Worm (Caenorhabditis elegans): ENCODE results near the gene ZK822.9.

Gene ZK822.9

ce11 chrIV:11956387-11956786 is 40.6 kb downstream of the ZK822.9 start:
- TF ChIP-seq nhr-43 (tag; optimal IDR thresholded peaks at IDR 0.05; ENCODE audit: poor library complexity, severe bottlenecking) (peak; percentile 98), unc-62 (GFP tag; optimal IDR thresholded peaks at IDR 0.05) (peak; percentile 81), mdl-1 (tag; optimal IDR thresholded peaks at IDR 0.05) (peak; percentile 99), mml-1 (tag; optimal IDR thresholded peaks at IDR 0.05) (peak; percentile 40), ceh-28 (tag; optimal IDR thresholded peaks at IDR 0.05) (peak; percentile 49), skn-1 (tag; optimal IDR thresholded peaks at IDR 0.05) (no peak), snpc-4 (tag; optimal IDR thresholded peaks at IDR 0.05) (peak; percentile 39), nhr-23 (tag; optimal IDR thresholded peaks at IDR 0.05) (peak; percentile 93), nhr-25 (tag; optimal IDR thresholded peaks at IDR 0.05) (peak; percentile 99), lin-15B (tag; optimal IDR thresholded peaks at IDR 0.05) (peak; percentile 37), egl-5 (tag; optimal IDR thresholded peaks at IDR 0.05) (no peak), fos-1 (tag; optimal IDR thresholded peaks at IDR 0.05) (peak; percentile 3), jun-1 (tag; optimal IDR thresholded peaks at IDR 0.05) (peak; percentile 88), lin-39 (tag; optimal IDR thresholded peaks at IDR 0.05) (no peak), pha-4 (tag; optimal IDR thresholded peaks at IDR 0.05) (peak; percentile 91), ztf-4 (tag; optimal IDR thresholded peaks at IDR 0.05) (no peak), R02D3.7 (tag; optimal IDR thresholded peaks at IDR 0.05) (peak; percentile 27), nfya-1 (tag; optimal IDR thresholded peaks at IDR 0.05; ENCODE audit: insufficient read depth) (peak; percentile 78), elt-3 (tag; optimal IDR thresholded peaks at IDR 0.05) (peak in 2 of 3 experiments; percentile 73 to 93), pqm-1 (tag; optimal IDR thresholded peaks at IDR 0.05) (peak; percentile 62), nhr-11 (tag; optimal IDR thresholded peaks at IDR 0.05) (no peak), nhr-28 (tag; optimal IDR thresholded peaks at IDR 0.05) (peak; percentile 57), egl-27 (tag; optimal IDR thresholded peaks at IDR 0.05) (peak; percentile 68), elt-1 (tag; optimal IDR thresholded peaks at IDR 0.05) (peak; percentile 60), tbx-2 (tag; optimal IDR thresholded peaks at IDR 0.05) (peak; percentile 57), elt-2 (tag; optimal IDR thresholded peaks at IDR 0.05) (peak; percentile 89), ceh-16 (tag; optimal IDR thresholded peaks at IDR 0.05) (no peak), lsy-12 (tag; optimal IDR thresholded peaks at IDR 0.05) (peak; percentile 81)

ce11 chrIV:11957074-11957473 is 41.3 kb downstream of the ZK822.9 start:
- TF ChIP-seq pha-4 (tag; optimal IDR thresholded peaks at IDR 0.05) (peak; percentile 79), nhr-23 (tag; optimal IDR thresholded peaks at IDR 0.05) (no peak), lin-39 (tag; optimal IDR thresholded peaks at IDR 0.05) (peak; percentile 19), nfya-1 (tag; optimal IDR thresholded peaks at IDR 0.05; ENCODE audit: insufficient read depth) (peak; percentile 15), aly-2 (tag; optimal IDR thresholded peaks at IDR 0.05) (no peak)

- TF ChIP-seq elt-3 (tag; optimal IDR thresholded peaks at IDR 0.05): no peak
- TF ChIP-seq ceh-16 (tag; optimal IDR thresholded peaks at IDR 0.05): no peak
- no peak for TF ChIP-seq unc-62 (GFP tag; optimal IDR thresholded peaks at IDR 0.05)
Observed at ce11 chrIV:11959573-11959972, 43.8 kb downstream of the ZK822.9 start, which contains the start of gene tgt-1. tgt-1 (minus strand) TSS chrIV:11959804.

ce11 chrIV:11961485-11962255 is 45.9 kb downstream of the ZK822.9 start, which contains the start of gene ZK829.7:
ZK829.7 (minus strand) TSS chrIV:11961535.
- TF ChIP-seq ceh-28 (tag; optimal IDR thresholded peaks at IDR 0.05) (peak; percentile 56), lsy-12 (tag; optimal IDR thresholded peaks at IDR 0.05) (peak; percentile 59), nhr-28 (tag; optimal IDR thresholded peaks at IDR 0.05) (no peak), snpc-4 (tag; optimal IDR thresholded peaks at IDR 0.05) (peak; percentile 29), fkh-2 (tag; optimal IDR thresholded peaks at IDR 0.05) (no peak), ceh-9 (tag; optimal IDR thresholded peaks at IDR 0.05) (no peak), unc-62 (GFP tag; optimal IDR thresholded peaks at IDR 0.05) (no peak), mdl-1 (tag; optimal IDR thresholded peaks at IDR 0.05) (no peak), ceh-16 (tag; optimal IDR thresholded peaks at IDR 0.05) (no peak), pqm-1 (tag; optimal IDR thresholded peaks at IDR 0.05) (no peak), elt-1 (tag; optimal IDR thresholded peaks at IDR 0.05) (no peak), egl-5 (tag; optimal IDR thresholded peaks at IDR 0.05) (no peak), aly-2 (tag; optimal IDR thresholded peaks at IDR 0.05) (no peak), nhr-25 (tag; optimal IDR thresholded peaks at IDR 0.05) (peak; percentile 16), egl-27 (tag; optimal IDR thresholded peaks at IDR 0.05) (no peak), ztf-11 (tag; optimal IDR thresholded peaks at IDR 0.05) (no peak), nhr-43 (tag; optimal IDR thresholded peaks at IDR 0.05; ENCODE audit: poor library complexity, severe bottlenecking) (peak; percentile 32), ama-1 (optimal IDR thresholded peaks at IDR 0.05) (no peak), skn-1 (tag; optimal IDR thresholded peaks at IDR 0.05) (no peak), tbx-2 (tag; optimal IDR thresholded peaks at IDR 0.05) (peak; percentile 52), mml-1 (tag; optimal IDR thresholded peaks at IDR 0.05) (peak; percentile 98), nfya-1 (tag; optimal IDR thresholded peaks at IDR 0.05; ENCODE audit: insufficient read depth) (peak; percentile 39), sea-2 (GFP tag; optimal IDR thresholded peaks at IDR 0.05) (no peak), nhr-23 (tag; optimal IDR thresholded peaks at IDR 0.05) (peak; percentile 90), lin-15B (tag; optimal IDR thresholded peaks at IDR 0.05) (peak; percentile 76), hmg-11 (tag; optimal IDR thresholded peaks at IDR 0.05) (peak; percentile 60), elt-3 (tag; optimal IDR thresholded peaks at IDR 0.05) (peak in 1 of 3 experiments; percentile 26), R02D3.7 (tag; optimal IDR thresholded peaks at IDR 0.05) (peak; percentile 49), ZK546.5 (tag; optimal IDR thresholded peaks at IDR 0.05) (no peak), fos-1 (tag; optimal IDR thresholded peaks at IDR 0.05) (no peak), unc-39 (tag; optimal IDR thresholded peaks at IDR 0.05) (no peak), nhr-12 (tag; optimal IDR thresholded peaks at IDR 0.05) (no peak), eor-1 (tag; optimal IDR thresholded peaks at IDR 0.05) (no peak), nhr-11 (tag; optimal IDR thresholded peaks at IDR 0.05) (no peak), nhr-67 (tag; optimal IDR thresholded peaks at IDR 0.05) (no peak), nhr-77 (tag; optimal IDR thresholded peaks at IDR 0.05) (no peak)

Measured in whole organism, L3 larva.